Worm (Caenorhabditis elegans) whole organism, young adult: Measurements from ENCODE around the gene H01G02.1.

Experiments
- B0035.1 ChIP-seq: sonication (generic microtip); optimal IDR thresholded peaks from 2 replicates; lab custom pipeline; 2016; ENCODE audit warnings: missing genetic modification characterization, mild to moderate bottlenecking, missing compliant biosample characterization, missing genotype, missing genetic modification reagents
- B0261.1 ChIP-seq: sonication (generic microtip); optimal IDR thresholded peaks from 2 replicates; lab custom pipeline; 2016; ENCODE audit warnings: mild to moderate bottlenecking, missing genetic modification characterization, moderate library complexity, missing compliant biosample characterization
- F22D6.2 ChIP-seq: sonication (generic microtip); optimal IDR thresholded peaks from 2 replicates; lab custom pipeline; 2016; ENCODE audit warnings: mild to moderate bottlenecking, missing genetic modification characterization, missing compliant biosample characterization
- F23B12.7 ChIP-seq: sonication (generic microtip); optimal IDR thresholded peaks from 2 replicates; lab custom pipeline; 2017; ENCODE audit warnings: missing genetic modification characterization, mild to moderate bottlenecking, missing compliant biosample characterization, antibody characterized with exemption, moderate library complexity; ENCODE audit not compliant: insufficient read depth
- F37B4.10 ChIP-seq: fragments of 200-800 bp; sonication (Bioruptor generic); IDR thresholded peaks from 2 replicates; pipeline ENCODE4 v1.3.6; 2022; ENCODE audit warnings: missing genetic modification characterization, missing compliant biosample characterization
- F52B5.7 ChIP-seq: sonication (generic microtip); optimal IDR thresholded peaks from 2 replicates; lab custom pipeline; 2016; ENCODE audit warnings: mild to moderate bottlenecking, missing genetic modification characterization, missing compliant biosample characterization
- F55B11.4 ChIP-seq: sonication (generic microtip); optimal IDR thresholded peaks from 2 replicates; lab custom pipeline; 2016; ENCODE audit warnings: missing compliant biosample characterization, missing genetic modification characterization, borderline replicate concordance; ENCODE audit not compliant: insufficient read depth
- F57A8.1 ChIP-seq: fragments of 200-800 bp; sonication (Bioruptor generic); optimal IDR thresholded peaks from 2 replicates; lab custom pipeline; 2018; ENCODE audit warnings: mild to moderate bottlenecking, missing genetic modification characterization, moderate library complexity, missing compliant biosample characterization
- F57C9.4 ChIP-seq: sonication (generic microtip); optimal IDR thresholded peaks from 2 replicates; lab custom pipeline; 2017; ENCODE audit warnings: mild to moderate bottlenecking, missing genetic modification characterization, missing compliant biosample characterization
- Y53F4B.3 ChIP-seq: fragments of 200-800 bp; sonication (Bioruptor generic); IDR thresholded peaks from 2 replicates; pipeline ENCODE4 v1.3.6; 2022; ENCODE audit warnings: missing genetic modification reagents, missing genetic modification characterization, missing compliant biosample characterization
- Y53G8AR.9 ChIP-seq: fragments of 200-800 bp; sonication (Bioruptor generic); conservative IDR thresholded peaks from 2 replicates; pipeline ENCODE4 v1.3.6; 2022; ENCODE audit warnings: missing genetic modification reagents, missing genetic modification characterization, missing compliant biosample characterization
- Y95B8A.8 ChIP-seq: fragments of 200-800 bp; sonication (Bioruptor generic); IDR thresholded peaks from 2 replicates; pipeline ENCODE4 v1.3.6; 2022; ENCODE audit warnings: missing genetic modification reagents, missing genetic modification characterization, missing compliant biosample characterization
- akir-1 ChIP-seq: fragments of 200-800 bp; sonication (Bioruptor generic); optimal IDR thresholded peaks from 2 replicates; lab custom pipeline; 2018; ENCODE audit warnings: mild to moderate bottlenecking, missing genetic modification characterization, moderate library complexity, missing compliant biosample characterization
- aptf-3 ChIP-seq: fragments of 200-800 bp; sonication (Bioruptor generic); IDR thresholded peaks from 2 replicates; pipeline ENCODE4 v1.3.6; 2022; ENCODE audit warnings: missing genetic modification characterization, missing compliant biosample characterization
- cebp-1 ChIP-seq, 2 experiments: fragments of 200-800 bp in 1 of 2; sonication (Bioruptor generic) in 1 of 2; sonication (generic microtip) in 1 of 2; IDR thresholded peaks in 1 of 2; optimal IDR thresholded peaks in 1 of 2; 2 replicates each; pipeline versions ENCODE4 v1.3.6 to Lab custom; 2017 to 2022; ENCODE audit warnings: missing compliant biosample characterization in 2 of 2, missing genetic modification characterization in 2 of 2, mild to moderate bottlenecking in 1 of 2, missing genetic modification reagents in 1 of 2, moderate library complexity in 1 of 2
- ceh-27 ChIP-seq: fragments of 200-800 bp; sonication (Bioruptor generic); optimal IDR thresholded peaks from 2 replicates; lab custom pipeline; 2018; ENCODE audit warnings: mild to moderate bottlenecking, missing genetic modification characterization, moderate library complexity, missing compliant biosample characterization
- ceh-40 ChIP-seq: fragments of 200-800 bp; sonication (Bioruptor generic); IDR thresholded peaks from 2 replicates; pipeline ENCODE4 v1.3.6; 2022; ENCODE audit warnings: missing genetic modification characterization, missing compliant biosample characterization
- chd-7 ChIP-seq: sonication (generic microtip); optimal IDR thresholded peaks from 2 replicates; lab custom pipeline; 2016; ENCODE audit warnings: mild to moderate bottlenecking, missing genetic modification characterization, moderate library complexity, missing compliant biosample characterization
- die-1 ChIP-seq: sonication (generic microtip); optimal IDR thresholded peaks from 2 replicates; lab custom pipeline; 2016; ENCODE audit warnings: missing genotype, mild to moderate bottlenecking, missing genetic modification characterization, missing compliant biosample characterization
- dox-1 ChIP-seq: fragments of 200-800 bp; sonication (Bioruptor generic); IDR thresholded peaks from 2 replicates; pipeline ENCODE4 v1.3.6; 2022; ENCODE audit warnings: missing genetic modification reagents, missing genetic modification characterization, missing compliant biosample characterization
- dpff-1 ChIP-seq: sonication (generic microtip); optimal IDR thresholded peaks from 2 replicates; lab custom pipeline; 2017; ENCODE audit warnings: mild to moderate bottlenecking, missing genetic modification characterization, missing compliant biosample characterization
- egl-18 ChIP-seq: fragments of 200-800 bp; sonication (Bioruptor generic); IDR thresholded peaks from 2 replicates; pipeline ENCODE4 v1.3.6; 2022; ENCODE audit warnings: missing genetic modification reagents, missing genetic modification characterization, missing compliant biosample characterization
- ekl-4 ChIP-seq: fragments of 200-800 bp; sonication (Bioruptor generic); IDR thresholded peaks from 2 replicates; pipeline ENCODE4 v1.3.6; 2022; ENCODE audit warnings: missing genetic modification reagents, missing genetic modification characterization, missing compliant biosample characterization
- fkh-3 ChIP-seq: sonication (generic microtip); optimal IDR thresholded peaks from 2 replicates; lab custom pipeline; 2016; ENCODE audit warnings: mild to moderate bottlenecking, missing genetic modification characterization, missing compliant biosample characterization
- him-1 ChIP-seq: sonication (generic microtip); optimal IDR thresholded peaks from 2 replicates; lab custom pipeline; 2016; ENCODE audit warnings: missing genotype, missing genetic modification reagents, missing genetic modification characterization, missing compliant biosample characterization
- hmg-1.2 ChIP-seq: fragments of 200-800 bp; sonication (Bioruptor generic); IDR thresholded peaks from 2 replicates; pipeline ENCODE4 v1.3.6; 2022; ENCODE audit warnings: missing genetic modification reagents, missing genetic modification characterization, missing compliant biosample characterization
- hmg-20 ChIP-seq: fragments of 200-800 bp; sonication (Bioruptor generic); IDR thresholded peaks from 2 replicates; pipeline ENCODE4 v1.3.6; 2022; ENCODE audit warnings: missing genetic modification reagents, missing genetic modification characterization, missing compliant biosample characterization
- hrde-1 ChIP-seq: sonication (generic microtip); optimal IDR thresholded peaks from 2 replicates; lab custom pipeline; 2016; ENCODE audit warnings: missing genetic modification characterization, mild to moderate bottlenecking, missing compliant biosample characterization, moderate library complexity, missing genotype, missing genetic modification reagents, borderline replicate concordance
- hsf-1 ChIP-seq: fragments of 200-800 bp; sonication (Bioruptor generic); IDR thresholded peaks from 2 replicates; pipeline ENCODE4 v1.3.6; 2022; ENCODE audit warnings: missing genetic modification reagents, missing genetic modification characterization, missing compliant biosample characterization
- let-526 ChIP-seq: fragments of 200-800 bp; sonication (Bioruptor generic); IDR thresholded peaks from 2 replicates; pipeline ENCODE4 v1.3.6; 2022; ENCODE audit warnings: missing genetic modification reagents, missing genetic modification characterization, missing compliant biosample characterization
- lin-26 ChIP-seq: fragments of 200-800 bp; sonication (Bioruptor generic); IDR thresholded peaks from 2 replicates; pipeline ENCODE4 v1.3.6; 2022; ENCODE audit warnings: missing genetic modification reagents, missing genetic modification characterization, missing compliant biosample characterization
- lin-35 ChIP-seq, 3 experiments: fragments of 150-350 bp in 2 of 3; sonication (generic microtip) in 1 of 3; optimal IDR thresholded peaks; 2 replicates each; lab custom pipeline; 2014 to 2018; ENCODE audit warnings: missing biosample characterization in 3 of 3, missing genetic modification characterization in 3 of 3, missing genetic modification reagents in 3 of 3
- lsy-27 ChIP-seq: sonication (generic microtip); optimal IDR thresholded peaks from 2 replicates; lab custom pipeline; 2017; ENCODE audit warnings: missing genetic modification characterization, mild to moderate bottlenecking, missing compliant biosample characterization, antibody characterized with exemption, missing genotype, borderline replicate concordance; ENCODE audit not compliant: insufficient read depth
- madf-10 ChIP-seq: sonication (generic microtip); optimal IDR thresholded peaks from 2 replicates; lab custom pipeline; 2016; ENCODE audit warnings: mild to moderate bottlenecking, missing genetic modification characterization, missing compliant biosample characterization
- mel-28 ChIP-seq: sonication (generic microtip); optimal IDR thresholded peaks from 2 replicates; lab custom pipeline; 2016; ENCODE audit warnings: borderline replicate concordance, mild to moderate bottlenecking, missing genetic modification characterization, missing compliant biosample characterization
- nhr-120 ChIP-seq: fragments of 200-800 bp; sonication (Bioruptor generic); IDR thresholded peaks from 2 replicates; pipeline ENCODE4 v1.3.6; 2022; ENCODE audit warnings: missing genetic modification characterization, missing compliant biosample characterization
- pbrm-1 ChIP-seq: fragments of 200-800 bp; sonication (Bioruptor generic); IDR thresholded peaks from 2 replicates; pipeline ENCODE4 v1.3.6; 2022; ENCODE audit warnings: missing genetic modification reagents, missing genetic modification characterization, missing compliant biosample characterization
- rcor-1 ChIP-seq: fragments of 200-800 bp; sonication (Bioruptor generic); IDR thresholded peaks from 2 replicates; pipeline ENCODE4 v1.3.6; 2022; ENCODE audit warnings: missing genetic modification reagents, missing genetic modification characterization, missing compliant biosample characterization
- repo-1 ChIP-seq: sonication (generic microtip); optimal IDR thresholded peaks from 2 replicates; lab custom pipeline; 2017; ENCODE audit warnings: mild to moderate bottlenecking, missing genetic modification characterization, missing compliant biosample characterization
- sdz-38 ChIP-seq: sonication (generic microtip); optimal IDR thresholded peaks from 2 replicates; lab custom pipeline; 2016; ENCODE audit warnings: missing genotype, missing genetic modification characterization, missing compliant biosample characterization
- snpc-1.1 ChIP-seq: sonication (generic microtip); optimal IDR thresholded peaks from 2 replicates; lab custom pipeline; 2017; ENCODE audit warnings: missing genetic modification characterization, mild to moderate bottlenecking, missing compliant biosample characterization, antibody characterized with exemption, moderate library complexity, missing genotype, missing genetic modification reagents; ENCODE audit not compliant: insufficient read depth
- snpc-3.4 ChIP-seq: sonication (generic microtip); optimal IDR thresholded peaks from 2 replicates; lab custom pipeline; 2017; ENCODE audit warnings: missing genetic modification characterization, mild to moderate bottlenecking, missing compliant biosample characterization, antibody characterized with exemption, moderate library complexity, missing genotype, missing genetic modification reagents
- snpc-4 ChIP-seq, 5 experiments: fragments of 150-350 bp in 1 of 5; sonication (generic microtip) in 4 of 5; optimal IDR thresholded peaks; 2 replicates each; lab custom pipeline; 2014 to 2018; ENCODE audit warnings: missing genetic modification characterization in 5 of 5, missing biosample characterization in 3 of 5, antibody characterized with exemption in 2 of 5, mild to moderate bottlenecking in 2 of 5, missing compliant biosample characterization in 2 of 5, missing genotype in 2 of 5, moderate library complexity in 2 of 5, missing genetic modification reagents in 1 of 5
- sptf-2 ChIP-seq: fragments of 200-800 bp; sonication (Bioruptor generic); optimal IDR thresholded peaks from 2 replicates; lab custom pipeline; 2018; ENCODE audit warnings: mild to moderate bottlenecking, missing genetic modification characterization, missing compliant biosample characterization
- unc-62 ChIP-seq: fragments of 150-350 bp; optimal IDR thresholded peaks from 2 replicates; lab custom pipeline; 2014; ENCODE audit warnings: missing biosample characterization, missing genetic modification reagents, missing genetic modification characterization
- ztf-18 ChIP-seq: sonication (generic microtip); optimal IDR thresholded peaks from 2 replicates; lab custom pipeline; 2016; ENCODE audit warnings: missing genotype, mild to moderate bottlenecking, missing genetic modification characterization, missing compliant biosample characterization
- ztf-26 ChIP-seq: sonication (generic microtip); optimal IDR thresholded peaks from 2 replicates; lab custom pipeline; 2017; ENCODE audit warnings: missing genetic modification characterization, missing compliant biosample characterization

H01G02.1 gene

DNA sequence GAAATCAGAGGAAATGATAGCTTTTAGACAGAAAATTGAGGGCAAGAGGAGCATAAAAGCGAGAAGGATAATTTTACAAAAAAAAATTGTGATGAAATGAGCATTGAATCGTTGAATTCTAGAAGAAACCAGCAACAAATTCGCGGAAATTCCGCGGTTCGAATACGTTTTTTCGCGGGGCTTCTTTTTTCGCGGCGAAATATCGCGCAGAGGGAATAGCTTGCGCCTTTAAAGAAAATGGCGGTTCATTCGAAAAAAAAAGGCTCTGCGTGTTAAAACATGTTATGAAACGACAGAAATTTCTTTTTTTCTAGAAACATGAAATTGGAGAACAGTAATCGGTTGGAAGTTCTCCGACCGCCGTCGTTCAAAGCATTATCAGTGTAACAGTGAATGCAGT lies 18.5 kb upstream of the H01G02.1 start (continued):
- no peak for TF ChIP-seq aptf-3 (GFP tag; lab: Robert Waterston, UW)
- no peak for TF ChIP-seq mel-28
- no peak for TF ChIP-seq him-1 (tag; lab: Kevin White, UChicago)
- TF ChIP-seq unc-62 (GFP tag; lab: Kevin White, UChicago) = no peak
- TF ChIP-seq dpff-1 = no peak
- TF ChIP-seq lsy-27 (tag; lab: Kevin White, UChicago) = no peak
- TF ChIP-seq madf-10 = no peak
- peak; percentile 50; the same call in 1 of the 2 replicates for TF ChIP-seq rcor-1
- TF ChIP-seq lin-35 (GFP tag; optimal IDR thresholded peaks at IDR 0.05; lab: Kevin White, UChicago) = peak in 2 of 3 experiments; percentile 42 to 61
- TF ChIP-seq hsf-1 = peak; percentile 96
- no peak for TF ChIP-seq lin-26 (GFP tag; lab: Robert Waterston, UW)
- no peak for TF ChIP-seq ztf-18 (tag; lab: Kevin White, UChicago)
- TF ChIP-seq sptf-2 (GFP tag; lab: Kevin White, UChicago) = no peak
- TF ChIP-seq ceh-27 (GFP tag; lab: Kevin White, UChicago) = no peak
- no peak for TF ChIP-seq ceh-40 (GFP tag; lab: Robert Waterston, UW)
- TF ChIP-seq F22D6.2 (tag; lab: Kevin White, UChicago) = no peak
- TF ChIP-seq snpc-3.4 = peak; percentile 64
- no peak for TF ChIP-seq B0261.1 (tag; lab: Kevin White, UChicago)
- no peak for TF ChIP-seq F57C9.4
- TF ChIP-seq ekl-4 (GFP tag; lab: Robert Waterston, UW) = peak; percentile 83
- no peak for TF ChIP-seq snpc-4 (GFP tag; optimal IDR thresholded peaks at IDR 0.05; lab: Kevin White, UChicago)
- TF ChIP-seq snpc-4 (tag; optimal IDR thresholded peaks at IDR 0.05; lab: Kevin White, UChicago) = peak in 2 of 4 experiments; percentile 19 to 28
- no peak for TF ChIP-seq snpc-1.1 (tag; lab: Kevin White, UChicago)
- TF ChIP-seq chd-7 (tag; lab: Kevin White, UChicago) = no peak
- TF ChIP-seq ztf-26 (tag; lab: Kevin White, UChicago) = no peak
- TF ChIP-seq repo-1 (tag; lab: Kevin White, UChicago) = no peak
- TF ChIP-seq dox-1 (GFP tag; lab: Robert Waterston, UW) = peak; percentile 54; the same call in 1 of the 2 replicates
- no peak for TF ChIP-seq die-1 (tag; lab: Kevin White, UChicago)
- TF ChIP-seq Y53F4B.3 (GFP tag; lab: Robert Waterston, UW) = no peak
- no peak for TF ChIP-seq fkh-3
- TF ChIP-seq egl-18 = no peak
- TF ChIP-seq pbrm-1 = peak; percentile 56; the same call in 1 of the 2 replicates
- no peak for TF ChIP-seq sdz-38 (tag; lab: Kevin White, UChicago)
- TF ChIP-seq F52B5.7 = no peak
- no peak for TF ChIP-seq B0035.1 (tag; lab: Kevin White, UChicago)
- no peak for TF ChIP-seq F37B4.10 (GFP tag; lab: Robert Waterston, UW)
- TF ChIP-seq F57A8.1 (GFP tag; lab: Kevin White, UChicago) = no peak
- TF ChIP-seq Y95B8A.8 = peak; percentile 85
- TF ChIP-seq hrde-1 (tag; lab: Kevin White, UChicago) = no peak
- no peak for TF ChIP-seq cebp-1 (GFP tag; IDR thresholded peaks at IDR 0.05; lab: Robert Waterston, UW)
- no peak for TF ChIP-seq cebp-1 (tag; optimal IDR thresholded peaks at IDR 0.05; lab: Kevin White, UChicago)
- no peak for TF ChIP-seq akir-1 (GFP tag; lab: Kevin White, UChicago)
- TF ChIP-seq let-526 (GFP tag; lab: Robert Waterston, UW) = no peak
- peak; percentile 61 for TF ChIP-seq F23B12.7 (tag; lab: Kevin White, UChicago)
- no peak for TF ChIP-seq hmg-20 (GFP tag; lab: Robert Waterston, UW)
- TF ChIP-seq nhr-120 = no peak
- no peak for TF ChIP-seq F55B11.4
- TF ChIP-seq hmg-1.2 (GFP tag; lab: Robert Waterston, UW) = peak; percentile 51
- TF ChIP-seq Y53G8AR.9 = peak; percentile 8; the same call in 1 of the 2 replicates
